Worm (Caenorhabditis elegans): ENCODE data around the gene scyl-1.

Gene scyl-1

DNA sequence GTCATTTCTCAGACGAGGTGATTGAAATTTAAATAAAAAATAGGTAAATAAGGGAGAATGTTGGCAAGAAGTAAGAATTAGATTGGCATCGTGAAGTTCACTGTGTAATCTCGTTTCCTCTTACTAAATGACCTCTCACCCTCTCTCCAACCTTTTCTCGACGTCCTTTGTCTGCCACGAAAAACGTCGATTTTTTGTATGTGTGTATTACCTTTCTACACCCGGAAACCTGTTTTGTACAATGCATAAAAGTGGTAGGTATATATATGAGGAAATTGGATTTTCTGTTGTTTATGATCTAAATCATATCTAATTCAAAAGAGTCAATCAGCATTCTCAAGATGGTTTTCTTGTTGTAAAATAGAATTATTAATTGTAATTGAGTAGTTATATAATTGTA, 48.6 kb downstream of the scyl-1 start, which contains the start of the genes F15B9.11 and dsl-7:
Gene F15B9.11, minus strand, starts transcription at position 5 of the 400 bp plus-strand sequence.
Gene dsl-7, plus strand, starts transcription at position 260 of the 400 bp plus-strand sequence.
- TF ChIP-seq pag-3 (tag; optimal IDR thresholded peaks at IDR 0.05; ENCODE audit: borderline replicate concordance, insufficient read depth) (no peak), grh-1 (GFP tag; IDR thresholded peaks at IDR 0.05) (0 out of 2 replicates have a peak, but pooled peaks have one; percentile 45), unc-130 (tag; optimal IDR thresholded peaks at IDR 0.05) (no peak), C16A3.4 (tag; optimal IDR thresholded peaks at IDR 0.05) (no peak), nhr-237 (tag; optimal IDR thresholded peaks at IDR 0.05) (no peak), fkh-10 (GFP tag; optimal IDR thresholded peaks at IDR 0.05) (no peak), dsc-1 (tag; optimal IDR thresholded peaks at IDR 0.05) (no peak), ztf-4 (tag; optimal IDR thresholded peaks at IDR 0.05) (no peak), blmp-1 (tag; optimal IDR thresholded peaks at IDR 0.05) (peak; percentile 18), nhr-19 (GFP tag; conservative IDR thresholded peaks at IDR 0.05) (no peak), vab-15 (tag; optimal IDR thresholded peaks at IDR 0.05) (no peak), nhr-85 (tag) (peak; percentile 82), efl-3 (GFP tag; optimal IDR thresholded peaks at IDR 0.05) (no peak), nhr-47 (tag; optimal IDR thresholded peaks at IDR 0.05) (no peak), unc-62 (GFP tag; optimal IDR thresholded peaks at IDR 0.05) (no peak), ces-1 (GFP tag; optimal IDR thresholded peaks at IDR 0.05) (no peak), skn-1 (tag; optimal IDR thresholded peaks at IDR 0.05) (no peak), C04F5.9 (tag; optimal IDR thresholded peaks at IDR 0.05) (no peak), ceh-90 (tag; optimal IDR thresholded peaks at IDR 0.05) (no peak), alr-1 (tag; optimal IDR thresholded peaks at IDR 0.05; ENCODE audit: borderline replicate concordance) (no peak), xbp-1 (tag; optimal IDR thresholded peaks at IDR 0.05) (no peak), aly-2 (tag; optimal IDR thresholded peaks at IDR 0.05) (no peak), hpl-2 (GFP tag; optimal IDR thresholded peaks at IDR 0.05) (no peak), ceh-8 (GFP tag; optimal IDR thresholded peaks at IDR 0.05) (no peak), ztf-11 (tag; optimal IDR thresholded peaks at IDR 0.05) (no peak), swsn-7 (tag; optimal IDR thresholded peaks at IDR 0.05) (no peak), pqm-1 (tag; optimal IDR thresholded peaks at IDR 0.05) (no peak), jun-1 (tag; optimal IDR thresholded peaks at IDR 0.05) (no peak), ceh-63 (GFP tag; optimal IDR thresholded peaks at IDR 0.05) (no peak), lin-14 (GFP tag; optimal IDR thresholded peaks at IDR 0.05) (peak; percentile 60)

DNA sequence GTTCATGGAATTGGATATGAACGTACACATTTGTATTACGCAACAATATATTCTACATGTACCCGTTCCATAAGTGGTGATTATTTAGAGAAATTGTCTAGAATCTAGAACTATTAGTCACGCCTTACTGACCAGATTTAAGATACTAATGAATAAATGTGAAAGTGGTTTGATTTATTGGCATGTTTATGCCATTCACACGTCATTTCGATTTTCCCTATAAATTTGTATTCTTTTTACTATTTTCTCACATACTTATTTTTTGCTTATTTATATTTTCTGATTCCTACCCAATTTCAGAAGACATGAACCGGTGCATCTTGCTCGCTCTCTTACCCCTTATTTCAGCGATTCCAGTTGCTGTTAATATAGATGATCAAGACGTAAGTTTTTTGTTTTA, 53.3 kb downstream of the scyl-1 start, which contains the start of gene F15B9.8:
Gene F15B9.8, plus strand, starts transcription at position 301 of the 400 bp plus-strand sequence.
- TF ChIP-seq nhr-71 (tag; optimal IDR thresholded peaks at IDR 0.05) (no peak), nhr-85 (tag) (peak; percentile 42)

DNA sequence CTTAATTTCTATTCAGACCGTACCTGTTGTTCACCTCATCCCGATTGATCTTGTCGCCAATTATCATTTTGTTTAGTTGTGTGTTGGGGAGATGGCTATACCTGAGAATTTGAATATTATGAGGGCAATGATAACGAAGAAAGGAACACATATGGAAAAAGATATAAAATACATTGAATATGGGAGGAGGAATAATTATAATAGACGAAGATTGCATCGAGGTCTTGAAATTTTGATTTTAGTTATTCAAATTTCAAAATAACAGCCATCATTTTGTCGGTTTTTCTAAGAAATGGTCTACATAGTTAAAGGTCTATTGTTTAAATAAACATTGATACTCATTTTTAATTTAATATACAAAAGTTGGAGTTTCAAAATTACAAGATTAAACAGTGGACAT, 54.5 kb downstream of the scyl-1 start, which contains the start of gene shw-3:
Gene shw-3, minus strand, starts transcription at position 101 of the 400 bp plus-strand sequence.
- no peak for TF ChIP-seq nhr-71 (tag; optimal IDR thresholded peaks at IDR 0.05)
- no peak for TF ChIP-seq lin-35 (GFP tag; optimal IDR thresholded peaks at IDR 0.05)
- no peak for TF ChIP-seq elt-2 (tag; optimal IDR thresholded peaks at IDR 0.05)
- TF ChIP-seq unc-130 (tag; optimal IDR thresholded peaks at IDR 0.05) = no peak
- no peak for TF ChIP-seq lir-3 (tag; optimal IDR thresholded peaks at IDR 0.05; ENCODE audit: poor library complexity)
- no peak for TF ChIP-seq F16B12.6 (tag; optimal IDR thresholded peaks at IDR 0.05)
- TF ChIP-seq nhr-28 (tag; optimal IDR thresholded peaks at IDR 0.05) = no peak
- no peak for TF ChIP-seq pax-3 (tag; optimal IDR thresholded peaks at IDR 0.05)
- no peak for TF ChIP-seq nhr-12 (tag; optimal IDR thresholded peaks at IDR 0.05)
- no peak for TF ChIP-seq fkh-4 (tag; optimal IDR thresholded peaks at IDR 0.05; ENCODE audit: borderline replicate concordance)
- no peak for TF ChIP-seq mep-1 (tag; optimal IDR thresholded peaks at IDR 0.05)
- no peak for TF ChIP-seq lin-14 (GFP tag; optimal IDR thresholded peaks at IDR 0.05)
- TF ChIP-seq unc-98 (GFP tag; IDR thresholded peaks at IDR 0.05) = no peak
- TF ChIP-seq nhr-47 (tag; optimal IDR thresholded peaks at IDR 0.05) = no peak
- no peak for TF ChIP-seq C34B4.2 (tag; optimal IDR thresholded peaks at IDR 0.05)
- no peak for TF ChIP-seq C04F5.9 (tag; optimal IDR thresholded peaks at IDR 0.05)
- no peak for TF ChIP-seq rnt-1 (tag; optimal IDR thresholded peaks at IDR 0.05)
- TF ChIP-seq ama-1 (optimal IDR thresholded peaks at IDR 0.05) = no peak
- TF ChIP-seq unc-86 (tag; optimal IDR thresholded peaks at IDR 0.05) = no peak
- TF ChIP-seq mef-2 (tag; optimal IDR thresholded peaks at IDR 0.05) = no peak

All from whole organism, L1 larva.